Worm (Caenorhabditis elegans) whole organism, midembryonic: ENCODE data around the gene B0244.10.

Source experiments
- T22C8.4 ChIP-seq: fragments of 200-800 bp; sonication (Bioruptor generic); IDR thresholded peaks from 2 replicates; pipeline ENCODE4 v1.3.6; 2022; ENCODE audit warnings: missing genetic modification characterization, missing compliant biosample characterization
- cog-1 ChIP-seq: sonication (generic microtip); optimal IDR thresholded peaks from 2 replicates; lab custom pipeline; 2016; ENCODE audit warnings: missing genetic modification characterization, missing compliant biosample characterization
- flt-1 ChIP-seq: fragments of 200-800 bp; sonication (Bioruptor generic); IDR thresholded peaks from 2 replicates; pipeline ENCODE4 v1.3.6; 2022; ENCODE audit warnings: missing genetic modification characterization, missing compliant biosample characterization
- klf-2 ChIP-seq: fragments of 200-800 bp; sonication (Bioruptor generic); conservative IDR thresholded peaks from 2 replicates; pipeline ENCODE4 v1.3.6; 2022; ENCODE audit warnings: missing genetic modification reagents, missing genetic modification characterization, missing compliant biosample characterization
- med-1 ChIP-seq: sonication (generic microtip); optimal IDR thresholded peaks from 2 replicates; lab custom pipeline; 2017; ENCODE audit warnings: missing genetic modification characterization, mild to moderate bottlenecking, missing compliant biosample characterization, antibody characterized with exemption, missing genetic modification reagents; ENCODE audit not compliant: insufficient read depth
- ref-1 ChIP-seq: fragments of 200-800 bp; sonication (Bioruptor generic); conservative IDR thresholded peaks from 2 replicates; pipeline ENCODE4 v1.3.6; 2022; ENCODE audit warnings: missing genetic modification reagents, missing genetic modification characterization, missing compliant biosample characterization
- tab-1 ChIP-seq: fragments of 200-800 bp; sonication (Bioruptor generic); IDR thresholded peaks from 2 replicates; pipeline ENCODE4 v1.3.6; 2022; ENCODE audit warnings: missing genetic modification characterization, missing compliant biosample characterization
- ztf-23 ChIP-seq: fragments of 200-800 bp; sonication (Bioruptor generic); IDR thresholded peaks from 2 replicates; pipeline ENCODE4 v1.3.6; 2022; ENCODE audit warnings: missing genetic modification reagents, missing genetic modification characterization, missing compliant biosample characterization
- ztf-29 ChIP-seq: fragments of 200-800 bp; sonication (Bioruptor generic); IDR thresholded peaks from 2 replicates; pipeline ENCODE4 v1.3.6; 2022; ENCODE audit warnings: missing genetic modification reagents, missing genetic modification characterization, missing compliant biosample characterization

DNA sequence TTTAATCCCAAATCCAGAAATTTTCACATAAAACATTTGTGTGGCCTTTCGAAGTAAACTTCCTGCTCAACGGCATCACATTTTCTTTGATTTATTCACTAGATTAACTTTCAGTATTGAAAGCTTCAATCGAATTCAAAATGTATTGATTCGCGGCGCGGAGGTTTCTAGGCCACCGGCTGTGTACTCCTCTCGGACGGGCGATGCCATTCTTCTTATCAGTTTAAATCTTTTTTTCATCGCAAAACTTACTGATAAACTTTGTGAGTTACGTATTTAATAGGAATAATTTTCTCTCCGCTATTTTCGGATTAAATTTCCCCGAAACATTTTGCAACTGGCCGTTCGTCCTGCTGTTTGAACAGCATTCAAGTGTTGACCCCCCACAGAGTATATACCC lies 13.1 kb upstream of the B0244.10 start:
- no peak for TF ChIP-seq ztf-29 (GFP tag; lab: Robert Waterston, UW)
- TF ChIP-seq klf-2 = no peak
- TF ChIP-seq tab-1 (GFP tag; lab: Robert Waterston, UW) = no peak
- TF ChIP-seq cog-1 = no peak
- no peak for TF ChIP-seq ref-1
- TF ChIP-seq T22C8.4 (GFP tag; lab: Robert Waterston, UW) = peak; percentile 18; the same call in 1 of the 2 replicates
- TF ChIP-seq med-1 (GFP tag; lab: Kevin White, UChicago) = no peak
- peak; percentile 49; the same call in 1 of the 2 replicates for TF ChIP-seq flt-1 (GFP tag; lab: Robert Waterston, UW)
- TF ChIP-seq ztf-23 (GFP tag; lab: Robert Waterston, UW) = no peak
